Fruit fly (Drosophila melanogaster) whole organism, pupa: Measurements from ENCODE around the gene Sr-CI.

Source experiments
- CG12605 ChIP-seq: fragments of 200-800 bp; sonication (Bioruptor generic); IDR thresholded peaks from 2 replicates; pipeline ENCODE4 v1.3.6; 2022; ENCODE audit warnings: missing biosample characterization, missing genetic modification characterization
- CG15710 ChIP-seq: fragments of 200-800 bp; sonication (Bioruptor generic); optimal IDR thresholded peaks from 2 replicates; lab custom pipeline; 2018; ENCODE audit warnings: missing biosample characterization, mild to moderate bottlenecking, missing genetic modification characterization, moderate library complexity
- CG34367 ChIP-seq: fragments of 200-800 bp; sonication (Bioruptor generic); optimal IDR thresholded peaks from 2 replicates; lab custom pipeline; 2018; ENCODE audit warnings: missing biosample characterization, mild to moderate bottlenecking, missing genetic modification characterization
- CG4496 ChIP-seq: fragments of 200-800 bp; sonication (Bioruptor generic); IDR thresholded peaks from 3 replicates; pipeline ENCODE4 v1.3.6; 2022; ENCODE audit warnings: missing biosample characterization, missing genetic modification characterization
- CG8301 ChIP-seq: fragments of 200-800 bp; sonication (Bioruptor generic); optimal IDR thresholded peaks from 2 replicates; lab custom pipeline; 2018; ENCODE audit warnings: missing biosample characterization, mild to moderate bottlenecking, missing genetic modification characterization
- Pif1B ChIP-seq: fragments of 200-800 bp; sonication (Bioruptor generic); optimal IDR thresholded peaks from 3 replicates; lab custom pipeline; 2016; ENCODE audit warnings: missing biosample characterization, missing genetic modification characterization
- fd96Ca ChIP-seq: fragments of 200-800 bp; sonication (Bioruptor generic); IDR thresholded peaks from 3 replicates; pipeline ENCODE4 v1.3.6; 2022; ENCODE audit warnings: missing biosample characterization, missing genetic modification characterization
- gl ChIP-seq: fragments of 200-800 bp; sonication (Bioruptor generic); optimal IDR thresholded peaks from 2 replicates; lab custom pipeline; 2018; ENCODE audit warnings: missing biosample characterization, mild to moderate bottlenecking, missing genetic modification characterization

DNA sequence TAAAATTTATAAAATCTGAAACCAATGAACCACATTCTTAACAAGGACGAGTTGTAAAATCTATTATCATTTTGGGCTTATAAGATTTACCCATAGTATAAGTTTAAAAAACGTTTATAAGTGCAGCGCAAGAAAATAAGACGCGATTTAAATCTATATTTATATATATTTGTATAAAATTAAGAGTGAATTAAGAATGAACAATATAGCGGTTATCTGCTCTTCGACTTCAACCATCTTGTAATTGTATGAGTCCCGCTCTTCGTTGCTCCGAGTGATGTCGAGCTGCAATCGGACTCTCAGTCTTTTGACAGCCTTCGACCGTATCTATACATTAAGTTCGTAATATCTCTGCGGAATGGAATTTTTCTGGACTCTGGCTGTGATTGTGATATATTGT, at the start of gene Sr-CI:
- TF ChIP-seq Pif1B (no peak), CG34367 (tag; lab: Kevin White, UChicago) (no peak), fd96Ca (GFP tag; lab: Robert Waterston, UW) (no peak), gl (no peak), CG4496 (GFP tag; lab: Robert Waterston, UW) (no peak), CG12605 (GFP tag; lab: Robert Waterston, UW) (no peak), CG8301 (no peak), CG15710 (tag; lab: Kevin White, UChicago) (no peak)
